Fruit fly (Drosophila melanogaster) whole organism, pupa: ENCODE results near the gene CG14100.
A peak's percentile ranks its signal among the peaks of the same experiment; 100 is the strongest.

Experiments used
- CG10348 ChIP-seq: fragments of 200-800 bp; sonication (Bioruptor generic); IDR thresholded peaks from 2 replicates; pipeline ENCODE4 v1.3.6; 2022; ENCODE audit warnings: missing biosample characterization, missing genetic modification characterization
- CG12605 ChIP-seq: fragments of 200-800 bp; sonication (Bioruptor generic); IDR thresholded peaks from 2 replicates; pipeline ENCODE4 v1.3.6; 2022; ENCODE audit warnings: missing biosample characterization, missing genetic modification characterization
- CG13204 ChIP-seq: fragments of 200-800 bp; sonication (Bioruptor generic); optimal IDR thresholded peaks from 2 replicates; lab custom pipeline; 2018; ENCODE audit warnings: missing biosample characterization, mild to moderate bottlenecking, missing genetic modification characterization, moderate library complexity
- CG14655 ChIP-seq: fragments of 200-800 bp; sonication (Bioruptor generic); optimal IDR thresholded peaks from 3 replicates; lab custom pipeline; 2017; ENCODE audit warnings: mild to moderate bottlenecking, missing biosample characterization, missing genetic modification reagents, missing genetic modification characterization
- CG15710 ChIP-seq: fragments of 200-800 bp; sonication (Bioruptor generic); optimal IDR thresholded peaks from 2 replicates; lab custom pipeline; 2018; ENCODE audit warnings: missing biosample characterization, mild to moderate bottlenecking, missing genetic modification characterization, moderate library complexity
- CG17806 ChIP-seq: fragments of 200-800 bp; sonication (Bioruptor generic); optimal IDR thresholded peaks from 2 replicates; lab custom pipeline; 2018; ENCODE audit warnings: missing biosample characterization, mild to moderate bottlenecking, missing genetic modification characterization, moderate library complexity
- CG32121 ChIP-seq: fragments of 200-800 bp; sonication (Bioruptor generic); IDR thresholded peaks from 2 replicates; pipeline ENCODE4 v1.3.6; 2022; ENCODE audit warnings: missing biosample characterization, missing genetic modification characterization
- CG34367 ChIP-seq: fragments of 200-800 bp; sonication (Bioruptor generic); optimal IDR thresholded peaks from 2 replicates; lab custom pipeline; 2018; ENCODE audit warnings: missing biosample characterization, mild to moderate bottlenecking, missing genetic modification characterization
- CG4496 ChIP-seq: fragments of 200-800 bp; sonication (Bioruptor generic); IDR thresholded peaks from 3 replicates; pipeline ENCODE4 v1.3.6; 2022; ENCODE audit warnings: missing biosample characterization, missing genetic modification characterization
- CG8159 ChIP-seq: fragments of 200-800 bp; sonication (Bioruptor generic); optimal IDR thresholded peaks from 3 replicates; lab custom pipeline; 2018; ENCODE audit warnings: missing biosample characterization, mild to moderate bottlenecking, missing genetic modification characterization, moderate library complexity
- CG8301 ChIP-seq: fragments of 200-800 bp; sonication (Bioruptor generic); optimal IDR thresholded peaks from 2 replicates; lab custom pipeline; 2018; ENCODE audit warnings: missing biosample characterization, mild to moderate bottlenecking, missing genetic modification characterization
- CG9948 ChIP-seq: fragments of 200-800 bp; sonication (Bioruptor generic); optimal IDR thresholded peaks from 2 replicates; lab custom pipeline; 2018; ENCODE audit warnings: missing biosample characterization, mild to moderate bottlenecking, missing genetic modification characterization, moderate library complexity
- D1 ChIP-seq: fragments of 200-800 bp; sonication (Bioruptor generic); optimal IDR thresholded peaks from 2 replicates; lab custom pipeline; 2018; ENCODE audit warnings: missing biosample characterization, mild to moderate bottlenecking, missing genetic modification characterization, moderate library complexity
- EcR ChIP-seq: fragments of 200-800 bp; sonication (Bioruptor generic); optimal IDR thresholded peaks from 3 replicates; lab custom pipeline; 2019; ENCODE audit warnings: missing biosample characterization, missing genetic modification characterization, mild to moderate bottlenecking, moderate library complexity, missing genetic modification reagents
- Ets98B ChIP-seq: fragments of 200-800 bp; sonication (Bioruptor generic); IDR thresholded peaks from 2 replicates; pipeline ENCODE4 v1.3.6; 2022; ENCODE audit warnings: missing biosample characterization, missing genetic modification characterization
- Pif1A ChIP-seq: fragments of 200-800 bp; sonication (Bioruptor generic); optimal IDR thresholded peaks from 3 replicates; lab custom pipeline; 2016; ENCODE audit warnings: missing biosample characterization, missing genetic modification characterization
- Pif1B ChIP-seq: fragments of 200-800 bp; sonication (Bioruptor generic); optimal IDR thresholded peaks from 3 replicates; lab custom pipeline; 2016; ENCODE audit warnings: missing biosample characterization, missing genetic modification characterization
- Snoo ChIP-seq: fragments of 200-800 bp; sonication (Bioruptor generic); optimal IDR thresholded peaks from 3 replicates; lab custom pipeline; 2017; ENCODE audit warnings: missing biosample characterization, mild to moderate bottlenecking, missing genetic modification characterization, inconsistent platforms
- fd96Ca ChIP-seq: fragments of 200-800 bp; sonication (Bioruptor generic); IDR thresholded peaks from 3 replicates; pipeline ENCODE4 v1.3.6; 2022; ENCODE audit warnings: missing biosample characterization, missing genetic modification characterization
- gl ChIP-seq: fragments of 200-800 bp; sonication (Bioruptor generic); optimal IDR thresholded peaks from 2 replicates; lab custom pipeline; 2018; ENCODE audit warnings: missing biosample characterization, mild to moderate bottlenecking, missing genetic modification characterization
- rn ChIP-seq: fragments of 200-800 bp; sonication (Bioruptor generic); IDR thresholded peaks from 2 replicates; pipeline ENCODE4 v1.3.6; 2022; ENCODE audit warnings: missing biosample characterization, missing genetic modification characterization

Gene CG14100

dm6 chr3L:19560005-19560694 lies 30.2 kb downstream of the CG14100 start:
- peak; percentile 67 for TF ChIP-seq EcR
- no peak for TF ChIP-seq CG4496 (GFP tag; lab: Robert Waterston, UW)

- TF ChIP-seq Pif1A (GFP tag; lab: Kevin White, UChicago) (no peak), CG13204 (no peak), gl (tag; lab: Kevin White, UChicago) (no peak), CG34367 (tag; lab: Kevin White, UChicago) (no peak), CG4496 (GFP tag; lab: Robert Waterston, UW) (no peak), Ets98B (GFP tag; lab: Robert Waterston, UW) (no peak), fd96Ca (GFP tag; lab: Robert Waterston, UW) (no peak), rn (GFP tag; lab: Robert Waterston, UW) (no peak), CG15710 (no peak), D1 (tag; lab: Kevin White, UChicago) (no peak), CG8301 (tag; lab: Kevin White, UChicago) (no peak), CG17806 (no peak), Pif1B (GFP tag; lab: Kevin White, UChicago) (no peak), EcR (no peak), CG8159 (no peak), Snoo (tag; lab: Kevin White, UChicago) (no peak), CG32121 (GFP tag; lab: Robert Waterston, UW) (no peak)
Measured at dm6 chr3L:19559171-19559570, 31.2 kb downstream of the CG14100 start.

- TF ChIP-seq CG4496 (GFP tag; lab: Robert Waterston, UW) (no peak), CG10348 (GFP tag; lab: Robert Waterston, UW) (no peak), Pif1A (GFP tag; lab: Kevin White, UChicago) (no peak), CG8301 (tag; lab: Kevin White, UChicago) (no peak), Ets98B (GFP tag; lab: Robert Waterston, UW) (no peak), CG9948 (no peak), CG13204 (no peak)
- TF ChIP-seq, all 21 proteins: peak for 0
Measured at dm6 chr3L:19558674-19559073, 31.6 kb downstream of the CG14100 start.

DNA sequence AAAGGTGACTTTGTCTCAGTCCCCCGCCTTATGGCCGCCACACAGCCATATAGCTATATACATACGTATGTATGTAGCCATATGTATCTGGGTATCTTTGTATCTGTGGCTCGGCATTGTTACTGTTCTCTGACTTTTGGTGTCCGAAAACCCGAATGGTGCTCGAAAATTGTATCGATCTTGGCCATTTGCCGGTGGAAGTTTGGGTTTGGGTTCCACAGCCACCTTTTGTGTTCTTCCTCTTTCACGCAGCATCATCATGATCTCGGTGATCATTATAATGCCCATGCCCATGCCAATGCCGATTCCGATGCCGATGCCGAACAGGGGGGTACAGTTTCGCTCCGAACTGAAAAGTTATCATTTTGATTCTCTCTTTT lies 32.3 kb downstream of the CG14100 start:
- TF ChIP-seq CG15710, result no peak
- peak; percentile 59 for TF ChIP-seq EcR
- TF ChIP-seq CG4496 (GFP tag; lab: Robert Waterston, UW), result peak; percentile 9; the same call in 1 of the 3 replicates
- TF ChIP-seq CG32121 (GFP tag; lab: Robert Waterston, UW), result no peak
- no peak for TF ChIP-seq CG8301 (tag; lab: Kevin White, UChicago)
- no peak for TF ChIP-seq Snoo (tag; lab: Kevin White, UChicago)

- TF ChIP-seq rn (GFP tag; lab: Robert Waterston, UW) (no peak), CG32121 (GFP tag; lab: Robert Waterston, UW) (no peak), CG9948 (peak; percentile 84), EcR (peak; percentile 74), CG13204 (no peak), CG10348 (GFP tag; lab: Robert Waterston, UW) (no peak), CG8301 (tag; lab: Kevin White, UChicago) (peak; percentile 14), fd96Ca (GFP tag; lab: Robert Waterston, UW) (no peak), CG15710 (peak; percentile 83), Snoo (tag; lab: Kevin White, UChicago) (peak; percentile 59), CG17806 (peak; percentile 67), CG4496 (GFP tag; lab: Robert Waterston, UW) (no peak), gl (tag; lab: Kevin White, UChicago) (peak; percentile 81), CG14655 (peak; percentile 78), CG34367 (tag; lab: Kevin White, UChicago) (peak; percentile 40), D1 (tag; lab: Kevin White, UChicago) (peak; percentile 79), CG12605 (GFP tag; lab: Robert Waterston, UW) (no peak), Pif1B (GFP tag; lab: Kevin White, UChicago) (no peak), CG8159 (peak; percentile 91), Ets98B (GFP tag; lab: Robert Waterston, UW) (no peak), Pif1A (GFP tag; lab: Kevin White, UChicago) (no peak)
Measured at dm6 chr3L:19557197-19557995, 32.9 kb downstream of the CG14100 start.

DNA sequence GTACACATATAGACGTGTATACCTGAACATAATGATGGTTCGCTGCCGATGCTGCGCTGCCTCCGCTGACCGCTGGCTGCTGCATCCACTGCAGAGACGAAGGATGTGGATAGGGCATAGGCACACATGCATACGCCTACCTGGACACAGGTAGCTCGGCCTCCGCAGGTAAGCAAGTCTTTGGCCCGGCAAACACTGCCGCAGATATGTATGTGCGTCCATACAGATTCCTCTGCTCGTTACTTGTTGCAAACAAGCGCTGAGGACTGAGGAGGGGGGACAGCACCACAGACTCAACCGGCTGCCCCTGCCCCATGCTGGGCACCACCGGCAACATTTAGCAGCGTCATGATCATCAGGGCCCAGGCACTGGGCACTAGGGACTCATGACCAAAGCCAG lies 33.6 kb downstream of the CG14100 start:
- TF ChIP-seq fd96Ca (GFP tag; lab: Robert Waterston, UW) (peak; percentile 50; the same call in 1 of the 3 replicates), EcR (peak; percentile 44), gl (tag; lab: Kevin White, UChicago) (no peak), Snoo (tag; lab: Kevin White, UChicago) (no peak), CG10348 (GFP tag; lab: Robert Waterston, UW) (no peak), CG4496 (GFP tag; lab: Robert Waterston, UW) (0 out of 3 replicates have a peak, but pooled peaks have one; percentile 15), rn (GFP tag; lab: Robert Waterston, UW) (no peak)
